Fruit fly (Drosophila melanogaster): ENCODE results near the gene CG43965.
A peak's percentile ranks its signal among the peaks of the same experiment; 100 is the strongest.

DNA sequence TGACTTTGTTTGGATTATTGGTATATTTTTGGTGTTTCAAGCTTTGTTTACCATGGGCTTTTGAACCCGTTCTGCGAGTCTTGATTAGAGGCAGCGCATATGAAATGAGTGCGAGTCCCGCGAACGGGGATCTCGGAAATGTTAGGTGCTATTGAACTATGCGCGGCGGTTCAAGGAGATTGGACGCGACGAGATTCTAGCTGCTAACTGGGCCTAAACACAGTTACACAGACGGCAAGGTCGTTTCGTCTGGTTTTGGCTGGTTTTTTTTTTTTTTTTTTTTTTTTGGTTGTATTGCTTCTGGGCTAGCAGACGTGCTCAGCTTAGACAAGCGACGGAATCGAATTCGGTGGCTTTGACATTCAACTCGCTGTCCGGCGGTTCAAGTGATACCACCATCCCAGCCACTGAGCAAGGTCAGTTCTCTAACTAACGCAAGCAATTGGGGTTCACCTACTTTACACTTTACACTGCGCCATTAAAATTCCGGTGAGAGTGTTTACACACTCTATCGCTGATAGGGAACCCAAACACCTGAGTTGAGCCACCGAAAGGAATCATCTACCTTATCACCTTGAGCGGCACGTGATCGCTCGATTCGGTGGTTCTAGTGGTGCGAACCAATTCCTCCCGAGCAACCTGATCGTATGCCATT lies 43.6 kb downstream of the CG43965 start:
- TF ChIP-seq CG7357 (GFP tag; IDR thresholded peaks at IDR 0.05): no peak
- TF ChIP-seq CG9609 (GFP tag; optimal IDR thresholded peaks at IDR 0.05): no peak
- no peak for TF ChIP-seq chm (GFP tag; IDR thresholded peaks at IDR 0.05)
- no peak for TF ChIP-seq CG15696 (tag; optimal IDR thresholded peaks at IDR 0.05)
- TF ChIP-seq sqz (GFP tag; optimal IDR thresholded peaks at IDR 0.05): peak; percentile 14
- TF ChIP-seq Elba2 (GFP tag; optimal IDR thresholded peaks at IDR 0.05): no peak
- no peak for TF ChIP-seq nom (GFP tag; optimal IDR thresholded peaks at IDR 0.05)
- no peak for TF ChIP-seq CG16813 (GFP tag; IDR thresholded peaks at IDR 0.05; ENCODE audit: partially characterized antibody)
- TF ChIP-seq Atf-2 (GFP tag; optimal IDR thresholded peaks at IDR 0.05): no peak
- no peak for TF ChIP-seq Sry-β (GFP tag; optimal IDR thresholded peaks at IDR 0.05)
- no peak for TF ChIP-seq Lim3 (GFP tag; IDR thresholded peaks at IDR 0.05)
- TF ChIP-seq CG11723 (GFP tag; optimal IDR thresholded peaks at IDR 0.05): no peak
- TF ChIP-seq CG30020 (tag; optimal IDR thresholded peaks at IDR 0.05): no peak
